Fruit fly (Drosophila melanogaster) whole organism, embryonic: Measurements from ENCODE around the gene CG17344.

Experiments used
- CG11504 ChIP-seq: fragments of 200-800 bp; sonication (Bioruptor generic); optimal IDR thresholded peaks from 3 replicates; lab custom pipeline; 2019; ENCODE audit warnings: missing biosample characterization, mild to moderate bottlenecking, missing genetic modification characterization, moderate library complexity
- CG12942 ChIP-seq: fragments of 200-800 bp; sonication (Bioruptor generic); optimal IDR thresholded peaks from 3 replicates; lab custom pipeline; 2016; ENCODE audit warnings: missing biosample characterization, missing genetic modification characterization
- CG13894 ChIP-seq: fragments of 200-800 bp; sonication (Bioruptor generic); optimal IDR thresholded peaks from 3 replicates; lab custom pipeline; 2018; ENCODE audit warnings: missing biosample characterization, mild to moderate bottlenecking, missing genetic modification characterization, moderate library complexity
- CG14014 ChIP-seq: fragments of 200-800 bp; sonication (Bioruptor generic); IDR thresholded peaks from 2 replicates; pipeline ENCODE4 v1.3.6; 2022; ENCODE audit warnings: missing biosample characterization, missing genetic modification characterization
- CG14710 ChIP-seq: fragments of 200-800 bp; sonication (Bioruptor generic); optimal IDR thresholded peaks from 3 replicates; lab custom pipeline; 2019; ENCODE audit warnings: missing biosample characterization, mild to moderate bottlenecking, missing genetic modification characterization, moderate library complexity
- CG15601 ChIP-seq: fragments of 200-800 bp; sonication (Bioruptor generic); optimal IDR thresholded peaks from 3 replicates; lab custom pipeline; 2019; ENCODE audit warnings: missing biosample characterization, mild to moderate bottlenecking, missing genetic modification characterization, moderate library complexity
- CG16813 ChIP-seq: fragments of 200-800 bp; sonication (Bioruptor generic); IDR thresholded peaks from 3 replicates; pipeline ENCODE4 v1.3.6; 2022; ENCODE audit warnings: missing biosample characterization, missing genetic modification characterization; ENCODE audit not compliant: partially characterized antibody
- CG18011 ChIP-seq: fragments of 200-800 bp; sonication (Bioruptor generic); optimal IDR thresholded peaks from 2 replicates; lab custom pipeline; 2017; ENCODE audit warnings: missing biosample characterization, missing genetic modification characterization, mild to moderate bottlenecking, moderate library complexity, missing genotype
- CG3281 ChIP-seq: fragments of 200-800 bp; sonication (Bioruptor generic); optimal IDR thresholded peaks from 3 replicates; lab custom pipeline; 2017; ENCODE audit warnings: missing biosample characterization, mild to moderate bottlenecking, missing genetic modification characterization
- CG34376 ChIP-seq: fragments of 200-800 bp; sonication (Bioruptor generic); optimal IDR thresholded peaks from 2 replicates; lab custom pipeline; 2018; ENCODE audit warnings: missing biosample characterization, mild to moderate bottlenecking, missing genetic modification characterization
- CG42726 ChIP-seq: fragments of 200-800 bp; sonication (Bioruptor generic); IDR thresholded peaks from 2 replicates; pipeline ENCODE4 v1.3.6; 2022; ENCODE audit warnings: missing biosample characterization, missing genetic modification characterization; ENCODE audit not compliant: partially characterized antibody
- CG4820 ChIP-seq: fragments of 200-800 bp; sonication (Bioruptor generic); optimal IDR thresholded peaks from 3 replicates; lab custom pipeline; 2016; ENCODE audit warnings: missing biosample characterization, missing genetic modification characterization
- CG5953 ChIP-seq: fragments of 200-800 bp; sonication (Bioruptor generic); IDR thresholded peaks from 2 replicates; pipeline ENCODE4 v1.3.6; 2022; ENCODE audit warnings: missing biosample characterization, missing genetic modification characterization
- CG7271 ChIP-seq: fragments of 200-800 bp; sonication (Bioruptor generic); optimal IDR thresholded peaks from 2 replicates; lab custom pipeline; 2018; ENCODE audit warnings: missing biosample characterization, mild to moderate bottlenecking, missing genetic modification characterization, moderate library complexity
- CG9727 ChIP-seq: fragments of 200-800 bp; sonication (Bioruptor generic); optimal IDR thresholded peaks from 3 replicates; lab custom pipeline; 2017; ENCODE audit warnings: missing biosample characterization, mild to moderate bottlenecking, missing genetic modification characterization
- CG9817 ChIP-seq: fragments of 200-800 bp; sonication (Bioruptor generic); optimal IDR thresholded peaks from 2 replicates; lab custom pipeline; 2018; ENCODE audit warnings: missing biosample characterization, mild to moderate bottlenecking, missing genetic modification characterization, moderate library complexity
- CHES-1-like ChIP-seq: fragments of 200-800 bp; sonication (Bioruptor generic); optimal IDR thresholded peaks from 2 replicates; lab custom pipeline; 2016; ENCODE audit warnings: missing biosample characterization, missing genetic modification characterization
- D19A ChIP-seq: fragments of 200-800 bp; optimal IDR thresholded peaks from 3 replicates; lab custom pipeline; 2019; ENCODE audit warnings: missing biosample characterization, mild to moderate bottlenecking, missing genetic modification characterization, moderate library complexity
- Dad ChIP-seq: fragments of 200-800 bp; sonication (Bioruptor generic); optimal IDR thresholded peaks from 3 replicates; lab custom pipeline; 2016; ENCODE audit warnings: missing biosample characterization, missing genetic modification characterization
- Fer2 ChIP-seq: fragments of 200-800 bp; sonication (Bioruptor generic); optimal IDR thresholded peaks from 2 replicates; lab custom pipeline; 2018; ENCODE audit warnings: missing biosample characterization, mild to moderate bottlenecking, missing genetic modification characterization, moderate library complexity
- Hr39 ChIP-seq: fragments of >200 bp; optimal IDR thresholded peaks from 2 replicates; lab custom pipeline; 2017
- Hr51 ChIP-seq, 2 experiments: fragments of 200-800 bp; sonication (Bioruptor generic); optimal IDR thresholded peaks; 2 replicates in 1 of 2; 3 replicates in 1 of 2; lab custom pipeline; 2016 to 2018; ENCODE audit warnings: missing biosample characterization in 2 of 2, missing genetic modification characterization in 2 of 2, mild to moderate bottlenecking in 1 of 2, moderate library complexity in 1 of 2
- Lhr ChIP-seq: fragments of 200-800 bp; sonication (Bioruptor generic); optimal IDR thresholded peaks from 3 replicates; lab custom pipeline; 2017; ENCODE audit warnings: mild to moderate bottlenecking, missing biosample characterization, missing genetic modification reagents, missing genetic modification characterization
- Max ChIP-seq: fragments of 200-800 bp; sonication (Bioruptor generic); optimal IDR thresholded peaks from 2 replicates; lab custom pipeline; 2016; ENCODE audit warnings: missing biosample characterization, mild to moderate bottlenecking, missing genetic modification characterization
- Med ChIP-seq: fragments of 200-800 bp; sonication (Bioruptor generic); peaks from one replicate; lab custom pipeline; 2016; ENCODE audit warnings: missing biosample characterization, missing genetic modification characterization, mild to moderate bottlenecking, inconsistent platforms, moderate library complexity
- Oaz ChIP-seq: fragments of 200-800 bp; sonication (Bioruptor generic); IDR thresholded peaks from 2 replicates; pipeline ENCODE4 v1.3.6; 2022; ENCODE audit warnings: missing biosample characterization, missing genetic modification characterization
- Pdp1 ChIP-seq, 2 experiments: fragments of 200-800 bp; sonication (Bioruptor generic); optimal IDR thresholded peaks; 3 replicates each; lab custom pipeline; 2016; ENCODE audit warnings: missing biosample characterization in 2 of 2, missing genetic modification characterization in 2 of 2, mild to moderate bottlenecking in 1 of 2, moderate library complexity in 1 of 2
- Rx ChIP-seq: fragments of 200-800 bp; sonication (Bioruptor generic); IDR thresholded peaks from 2 replicates; pipeline ENCODE4 v1.3.6; 2022; ENCODE audit warnings: missing biosample characterization, missing genetic modification characterization
- Sox102F ChIP-seq: fragments of 200-800 bp; sonication (Bioruptor generic); optimal IDR thresholded peaks from 2 replicates; lab custom pipeline; 2018; ENCODE audit warnings: missing biosample characterization, mild to moderate bottlenecking, missing genetic modification characterization, moderate library complexity
- TFAM ChIP-seq: fragments of 200-800 bp; sonication (Bioruptor generic); optimal IDR thresholded peaks from 2 replicates; lab custom pipeline; 2017; ENCODE audit warnings: missing biosample characterization, missing genetic modification characterization, inconsistent platforms
- ac ChIP-seq: fragments of 200-800 bp; sonication (Bioruptor generic); optimal IDR thresholded peaks from 3 replicates; lab custom pipeline; 2017; ENCODE audit warnings: missing biosample characterization, mild to moderate bottlenecking, missing genetic modification characterization
- ara ChIP-seq: fragments of 200-800 bp; sonication (Bioruptor generic); IDR thresholded peaks from 2 replicates; pipeline ENCODE4 v1.3.6; 2022; ENCODE audit warnings: missing biosample characterization, missing genetic modification characterization
- ash1 ChIP-seq: fragments of 200-800 bp; sonication (Bioruptor generic); optimal IDR thresholded peaks from 2 replicates; lab custom pipeline; 2018; ENCODE audit warnings: missing biosample characterization, mild to moderate bottlenecking, missing genetic modification characterization
- chif ChIP-seq, 2 experiments: fragments of 200-800 bp; sonication (Bioruptor generic); optimal IDR thresholded peaks; 3 replicates each; lab custom pipeline; 2016; ENCODE audit warnings: missing biosample characterization in 2 of 2, missing genetic modification characterization in 2 of 2
- fd64A ChIP-seq: fragments of 200-800 bp; sonication (Bioruptor generic); optimal IDR thresholded peaks from 3 replicates; lab custom pipeline; 2018; ENCODE audit warnings: missing biosample characterization, mild to moderate bottlenecking, missing genetic modification characterization
- fu2 ChIP-seq: fragments of 200-800 bp; sonication (Bioruptor generic); optimal IDR thresholded peaks from 2 replicates; lab custom pipeline; 2016; ENCODE audit warnings: missing biosample characterization, missing genetic modification characterization
- gce ChIP-seq: fragments of 200-800 bp; sonication (Bioruptor generic); IDR thresholded peaks from 3 replicates; pipeline ENCODE4 v1.3.6; 2022; ENCODE audit warnings: missing biosample characterization, missing genetic modification characterization
- gcm ChIP-seq: fragments of 200-800 bp; sonication (Bioruptor generic); optimal IDR thresholded peaks from 2 replicates; lab custom pipeline; 2019; ENCODE audit warnings: missing biosample characterization, mild to moderate bottlenecking, missing genetic modification characterization, moderate library complexity
- gsb-n ChIP-seq: fragments of 200-800 bp; sonication (Bioruptor generic); optimal IDR thresholded peaks from 3 replicates; lab custom pipeline; 2018; ENCODE audit warnings: missing biosample characterization, mild to moderate bottlenecking, missing genetic modification characterization
- ken ChIP-seq: fragments of 200-800 bp; sonication (Bioruptor generic); IDR thresholded peaks from 3 replicates; pipeline ENCODE4 v1.3.6; 2022; ENCODE audit warnings: missing biosample characterization, missing genetic modification characterization
- luna ChIP-seq: fragments of 200-800 bp; sonication (Bioruptor generic); optimal IDR thresholded peaks from 2 replicates; lab custom pipeline; 2016; ENCODE audit warnings: missing biosample characterization, missing genetic modification characterization
- nau ChIP-seq: fragments of 200-800 bp; sonication (Bioruptor generic); optimal IDR thresholded peaks from 3 replicates; lab custom pipeline; 2017; ENCODE audit warnings: missing biosample characterization, mild to moderate bottlenecking, missing genetic modification characterization, missing genetic modification reagents
- onecut ChIP-seq: fragments of 200-800 bp; sonication (Bioruptor generic); IDR thresholded peaks from 2 replicates; pipeline ENCODE4 v1.3.6; 2022; ENCODE audit warnings: missing biosample characterization, missing genetic modification characterization
- phol ChIP-seq: fragments of 200-800 bp; sonication (Bioruptor generic); optimal IDR thresholded peaks from 3 replicates; lab custom pipeline; 2018; ENCODE audit warnings: missing biosample characterization, mild to moderate bottlenecking, missing genetic modification characterization, moderate library complexity
- ro ChIP-seq: fragments of 200-800 bp; sonication (Bioruptor generic); IDR thresholded peaks from 2 replicates; pipeline ENCODE4 v1.3.6; 2022; ENCODE audit warnings: missing biosample characterization, missing genetic modification characterization
- schlank ChIP-seq: fragments of 200-800 bp; sonication (Bioruptor generic); optimal IDR thresholded peaks from 2 replicates; lab custom pipeline; 2018; ENCODE audit warnings: missing biosample characterization, mild to moderate bottlenecking, missing genetic modification characterization
- seq ChIP-seq: fragments of 200-800 bp; sonication (Bioruptor generic); IDR thresholded peaks from 2 replicates; pipeline ENCODE4 v1.3.6; 2022; ENCODE audit warnings: missing biosample characterization, missing genetic modification characterization
- stc ChIP-seq: fragments of 200-800 bp; sonication (Bioruptor generic); IDR thresholded peaks from 2 replicates; pipeline ENCODE4 v1.3.6; 2022; ENCODE audit warnings: missing biosample characterization, missing genetic modification characterization
- tll ChIP-seq, 2 experiments: fragments of 200-800 bp in 1 of 2; fragments of >200 bp in 1 of 2; sonication (Bioruptor generic) in 1 of 2; optimal IDR thresholded peaks; 2 replicates each; lab custom pipeline; 2017 to 2019; ENCODE audit warnings: missing biosample characterization in 2 of 2, missing genetic modification characterization in 2 of 2, mild to moderate bottlenecking in 1 of 2, moderate library complexity in 1 of 2
- unpg ChIP-seq: fragments of 200-800 bp; sonication (Bioruptor generic); optimal IDR thresholded peaks from 3 replicates; lab custom pipeline; 2018; ENCODE audit warnings: missing biosample characterization, mild to moderate bottlenecking, missing genetic modification characterization, moderate library complexity
- vvl ChIP-seq: fragments of 200-800 bp; sonication (Bioruptor generic); IDR thresholded peaks from 2 replicates; pipeline ENCODE4 v1.3.6; 2022; ENCODE audit warnings: missing biosample characterization, missing genetic modification characterization

Gene CG17344

dm6 chr2L:19139751-19140150, 37.9 kb downstream of the CG17344 start (continued):
- no peak for TF ChIP-seq luna (GFP tag; lab: Kevin White, UChicago)
- TF ChIP-seq seq (GFP tag; lab: Robert Waterston, UW): no peak
- no peak for TF ChIP-seq Dad (GFP tag; lab: Kevin White, UChicago)
- no peak for TF ChIP-seq ac (GFP tag; lab: Kevin White, UChicago)
- TF ChIP-seq CG16813: no peak
- peak in 1 of 2 experiments; percentile 44 for TF ChIP-seq tll (GFP tag; optimal IDR thresholded peaks at IDR 0.05; lab: Kevin White, UChicago)
- TF ChIP-seq CG11504 (tag; lab: Kevin White, UChicago): no peak
- TF ChIP-seq CG5953 (GFP tag; lab: Robert Waterston, UW): no peak
- peak; percentile 13 for TF ChIP-seq gsb-n (tag; lab: Kevin White, UChicago)
- TF ChIP-seq Hr51 (GFP tag; optimal IDR thresholded peaks at IDR 0.05; lab: Kevin White, UChicago): no peak
- TF ChIP-seq CG18011 (GFP tag; lab: Kevin White, UChicago): no peak
- TF ChIP-seq Sox102F (GFP tag; lab: Kevin White, UChicago): no peak
- no peak for TF ChIP-seq Rx (GFP tag; lab: Robert Waterston, UW)
- TF ChIP-seq CG9727 (GFP tag; lab: Kevin White, UChicago): no peak
- TF ChIP-seq ash1 (GFP tag; lab: Kevin White, UChicago): no peak
- TF ChIP-seq phol: no peak
- TF ChIP-seq schlank (tag; lab: Kevin White, UChicago): no peak
- TF ChIP-seq CG12942: no peak
- TF ChIP-seq D19A: no peak
- TF ChIP-seq TFAM (GFP tag; lab: Kevin White, UChicago): no peak
- TF ChIP-seq gcm (GFP tag; lab: Kevin White, UChicago): no peak
- no peak for TF ChIP-seq CG14014
- no peak for TF ChIP-seq stc (GFP tag; lab: Robert Waterston, UW)
- no peak for TF ChIP-seq CG15601 (tag; lab: Kevin White, UChicago)
- TF ChIP-seq unpg (GFP tag; lab: Kevin White, UChicago): no peak
- peak; percentile 69 for TF ChIP-seq vvl
- TF ChIP-seq Hr39 (lab: Kevin White, UChicago): no peak
- no peak for TF ChIP-seq CG9817 (tag; lab: Kevin White, UChicago)
- no peak for TF ChIP-seq CG3281 (GFP tag; lab: Kevin White, UChicago)
- no peak for TF ChIP-seq Oaz (GFP tag; lab: Robert Waterston, UW)
- TF ChIP-seq ken: no peak
- no peak for TF ChIP-seq Fer2 (tag; lab: Kevin White, UChicago)
- TF ChIP-seq CG42726 (GFP tag; lab: Robert Waterston, UW): no peak
- TF ChIP-seq onecut (GFP tag; lab: Robert Waterston, UW): no peak
- no peak for TF ChIP-seq fd64A (GFP tag; lab: Kevin White, UChicago)
- TF ChIP-seq gce (GFP tag; lab: Robert Waterston, UW): no peak
- TF ChIP-seq nau: no peak
- no peak for TF ChIP-seq Lhr (GFP tag; lab: Kevin White, UChicago)
- TF ChIP-seq CG7271: no peak
- TF ChIP-seq CG13894 (tag; lab: Kevin White, UChicago): peak; percentile 77
- no peak for TF ChIP-seq fu2
- no peak for TF ChIP-seq Max (GFP tag; lab: Kevin White, UChicago)
- TF ChIP-seq CG4820 (GFP tag; lab: Kevin White, UChicago): no peak
- no peak for TF ChIP-seq chif (GFP tag; optimal IDR thresholded peaks at IDR 0.05; lab: Kevin White, UChicago)
- TF ChIP-seq CHES-1-like: no peak
- TF ChIP-seq ro (GFP tag; lab: Robert Waterston, UW): no peak
- TF ChIP-seq CG34376 (GFP tag; lab: Kevin White, UChicago): no peak
- TF ChIP-seq CG14710 (tag; lab: Kevin White, UChicago): no peak
- no peak for TF ChIP-seq Pdp1 (GFP tag; optimal IDR thresholded peaks at IDR 0.05; lab: Kevin White, UChicago)
- no peak for TF ChIP-seq ara (GFP tag; lab: Robert Waterston, UW)
- TF ChIP-seq Med (GFP tag; lab: Kevin White, UChicago): no peak
